Worm (Caenorhabditis elegans) whole organism, mixed stage, embryonic: Measurements from ENCODE around the gene C54F6.12.

ENCODE experiments used
- M03D4.4 ChIP-seq: sonication (generic microtip); optimal IDR thresholded peaks from 2 replicates; lab custom pipeline; 2017; ENCODE audit warnings: mild to moderate bottlenecking, missing genetic modification characterization, missing compliant biosample characterization
- bed-3 ChIP-seq: fragments of 200-800 bp; sonication (Bioruptor generic); optimal IDR thresholded peaks from 3 replicates; lab custom pipeline; 2018; ENCODE audit warnings: mild to moderate bottlenecking, missing genetic modification characterization, moderate library complexity, missing compliant biosample characterization
- blmp-1 ChIP-seq: fragments of 150-350 bp; optimal IDR thresholded peaks from 2 replicates; lab custom pipeline; 2014; ENCODE audit warnings: missing biosample characterization, missing genetic modification characterization
- ceh-39 ChIP-seq: fragments of 150-350 bp; optimal IDR thresholded peaks from 2 replicates; lab custom pipeline; 2014; ENCODE audit warnings: missing biosample characterization, missing genetic modification characterization
- ceh-43 ChIP-seq: fragments of 200-800 bp; sonication (Bioruptor generic); optimal IDR thresholded peaks from 2 replicates; lab custom pipeline; 2018; ENCODE audit warnings: mild to moderate bottlenecking, missing genetic modification characterization, moderate library complexity, missing compliant biosample characterization
- ceh-83 ChIP-seq: fragments of 200-800 bp; sonication (Bioruptor generic); optimal IDR thresholded peaks from 2 replicates; lab custom pipeline; 2018; ENCODE audit warnings: mild to moderate bottlenecking, missing genetic modification characterization, missing compliant biosample characterization
- ces-1 ChIP-seq: fragments of 150-350 bp; optimal IDR thresholded peaks from 2 replicates; lab custom pipeline; 2014; ENCODE audit warnings: missing biosample characterization, missing genetic modification reagents, missing genetic modification characterization
- cnd-1 ChIP-seq: fragments of 200-800 bp; sonication (Bioruptor generic); optimal IDR thresholded peaks from 2 replicates; lab custom pipeline; 2018; ENCODE audit warnings: mild to moderate bottlenecking, missing genetic modification characterization, missing compliant biosample characterization
- drap-1 ChIP-seq: fragments of 200-800 bp; sonication (Bioruptor generic); optimal IDR thresholded peaks from 3 replicates; lab custom pipeline; 2018; ENCODE audit warnings: mild to moderate bottlenecking, missing genetic modification characterization, missing compliant biosample characterization
- elt-1 ChIP-seq: sonication (generic microtip); optimal IDR thresholded peaks from 2 replicates; lab custom pipeline; 2017; ENCODE audit warnings: missing genetic modification characterization, mild to moderate bottlenecking, missing compliant biosample characterization, antibody characterized with exemption, moderate library complexity, borderline replicate concordance; ENCODE audit not compliant: insufficient read depth
- elt-3 ChIP-seq: fragments of 150-350 bp; optimal IDR thresholded peaks from 2 replicates; lab custom pipeline; 2014; ENCODE audit warnings: missing biosample characterization, missing genetic modification characterization
- flh-1 ChIP-seq: fragments of 200-800 bp; sonication (Bioruptor generic); optimal IDR thresholded peaks from 2 replicates; lab custom pipeline; 2018; ENCODE audit warnings: mild to moderate bottlenecking, missing genetic modification characterization, moderate library complexity, missing compliant biosample characterization
- ham-2 ChIP-seq: fragments of 200-800 bp; sonication (Bioruptor generic); optimal IDR thresholded peaks from 2 replicates; lab custom pipeline; 2018; ENCODE audit warnings: mild to moderate bottlenecking, missing genetic modification characterization, missing compliant biosample characterization
- hlh-1 ChIP-seq: fragments of 150-350 bp; optimal IDR thresholded peaks from 2 replicates; lab custom pipeline; 2014; ENCODE audit warnings: missing biosample characterization, missing genetic modification reagents, missing genetic modification characterization
- lin-13 ChIP-seq: fragments of 150-350 bp; optimal IDR thresholded peaks from 2 replicates; lab custom pipeline; 2014; ENCODE audit warnings: missing biosample characterization, missing genetic modification characterization
- lin-32 ChIP-seq: fragments of 200-800 bp; sonication (Bioruptor generic); optimal IDR thresholded peaks from 2 replicates; lab custom pipeline; 2018; ENCODE audit warnings: mild to moderate bottlenecking, missing genetic modification characterization, missing compliant biosample characterization
- mab-5 ChIP-seq: fragments of 150-350 bp; optimal IDR thresholded peaks from 2 replicates; lab custom pipeline; 2014; ENCODE audit warnings: missing biosample characterization, missing genetic modification characterization
- mep-1 ChIP-seq: fragments of 150-350 bp; optimal IDR thresholded peaks from 2 replicates; lab custom pipeline; 2017; ENCODE audit warnings: missing biosample characterization, missing genetic modification reagents, missing genetic modification characterization, inconsistent platforms
- mls-2 ChIP-seq: sonication (generic microtip); optimal IDR thresholded peaks from 2 replicates; lab custom pipeline; 2016; ENCODE audit warnings: mild to moderate bottlenecking, missing genetic modification characterization, moderate library complexity, missing compliant biosample characterization
- nhr-12 ChIP-seq: fragments of 150-350 bp; optimal IDR thresholded peaks from 2 replicates; lab custom pipeline; 2014; ENCODE audit warnings: missing biosample characterization, missing genetic modification characterization
- nhr-237 ChIP-seq: fragments of 150-350 bp; optimal IDR thresholded peaks from 2 replicates; lab custom pipeline; 2014; ENCODE audit warnings: missing biosample characterization, missing genetic modification characterization
- nhr-28 ChIP-seq: fragments of 150-350 bp; optimal IDR thresholded peaks from 2 replicates; lab custom pipeline; 2014; ENCODE audit warnings: missing biosample characterization, missing genetic modification characterization
- nhr-76 ChIP-seq: sonication (generic microtip); optimal IDR thresholded peaks from 2 replicates; lab custom pipeline; 2017; ENCODE audit warnings: missing biosample characterization, missing genetic modification characterization
- pha-4 ChIP-seq: fragments of 150-350 bp; optimal IDR thresholded peaks from 2 replicates; lab custom pipeline; 2018; ENCODE audit warnings: missing biosample characterization, missing genetic modification reagents, missing genetic modification characterization
- sem-2 ChIP-seq: fragments of 200-800 bp; sonication (Bioruptor generic); optimal IDR thresholded peaks from 2 replicates; lab custom pipeline; 2018; ENCODE audit warnings: mild to moderate bottlenecking, missing genetic modification characterization, missing compliant biosample characterization
- snpc-4 ChIP-seq: fragments of 150-350 bp; optimal IDR thresholded peaks from 2 replicates; lab custom pipeline; 2014; ENCODE audit warnings: missing biosample characterization, missing genetic modification characterization
- sptf-1 ChIP-seq: sonication (generic microtip); optimal IDR thresholded peaks from 2 replicates; lab custom pipeline; 2017; ENCODE audit warnings: mild to moderate bottlenecking, missing genetic modification characterization, moderate library complexity, missing compliant biosample characterization
- tbx-8 ChIP-seq: fragments of 200-800 bp; sonication (Bioruptor generic); optimal IDR thresholded peaks from 2 replicates; lab custom pipeline; 2018; ENCODE audit warnings: mild to moderate bottlenecking, missing genetic modification characterization, moderate library complexity, missing compliant biosample characterization
- unc-120 ChIP-seq: sonication (generic microtip); optimal IDR thresholded peaks from 2 replicates; lab custom pipeline; 2017; ENCODE audit warnings: missing genetic modification characterization, missing compliant biosample characterization; ENCODE audit not compliant: poor library complexity, severe bottlenecking
- unc-62 ChIP-seq: fragments of 150-350 bp; optimal IDR thresholded peaks from 2 replicates; lab custom pipeline; 2014; ENCODE audit warnings: missing biosample characterization, missing genetic modification reagents, missing genetic modification characterization
- zip-8 ChIP-seq: fragments of 150-350 bp; optimal IDR thresholded peaks from 2 replicates; lab custom pipeline; 2014; ENCODE audit warnings: missing biosample characterization, missing genetic modification characterization
- ztf-11 ChIP-seq: fragments of 150-350 bp; optimal IDR thresholded peaks from 2 replicates; lab custom pipeline; 2014; ENCODE audit warnings: missing biosample characterization, missing genetic modification characterization

C54F6.12 gene

ce11 chrV:7497440-7497839 lies 40.5 kb downstream of the C54F6.12 start, which contains the start of gene srh-79:
Gene srh-79, plus strand, starts transcription at chrV:7497740.
- TF ChIP-seq hlh-1 (tag; lab: Kevin White, UChicago) (no peak), elt-3 (tag; lab: Kevin White, UChicago) (no peak), mls-2 (no peak), lin-32 (GFP tag; lab: Kevin White, UChicago) (no peak), cnd-1 (tag; lab: Kevin White, UChicago) (no peak), mep-1 (tag; lab: Kevin White, UChicago) (no peak), elt-1 (tag; lab: Kevin White, UChicago) (no peak), ceh-83 (GFP tag; lab: Kevin White, UChicago) (no peak), M03D4.4 (no peak), lin-13 (tag; lab: Kevin White, UChicago) (no peak), ham-2 (GFP tag; lab: Kevin White, UChicago) (no peak), ceh-43 (GFP tag; lab: Kevin White, UChicago) (no peak), sptf-1 (tag; lab: Kevin White, UChicago) (no peak)

- TF ChIP-seq unc-120 (tag; lab: Kevin White, UChicago), result no peak
- no peak for TF ChIP-seq drap-1 (GFP tag; lab: Kevin White, UChicago)
- TF ChIP-seq cnd-1 (tag; lab: Kevin White, UChicago), result no peak
- no peak for TF ChIP-seq unc-62 (GFP tag; lab: Kevin White, UChicago)
- no peak for TF ChIP-seq nhr-28
- no peak for TF ChIP-seq elt-3 (tag; lab: Kevin White, UChicago)
- TF ChIP-seq flh-1 (GFP tag; lab: Kevin White, UChicago), result no peak
- no peak for TF ChIP-seq mls-2
- TF ChIP-seq mab-5 (tag; lab: Kevin White, UChicago), result no peak
- TF ChIP-seq ham-2 (GFP tag; lab: Kevin White, UChicago), result no peak
- no peak for TF ChIP-seq M03D4.4
- TF ChIP-seq nhr-237 (tag; lab: Kevin White, UChicago), result no peak
- TF ChIP-seq, all 35 proteins: peak for 0
These were observed 42.7 kb downstream of the C54F6.12 start, which contains the start of gene srbc-11 for ce11 chrV:7495189-7495588. Gene srbc-11, minus strand, starts transcription at chrV:7495289.

ce11 chrV:7492924-7493323 lies 45.0 kb downstream of the C54F6.12 start, which contains the start of gene srbc-10:
Gene srbc-10, minus strand, starts transcription at chrV:7493024.
- no peak for TF ChIP-seq nhr-12 (tag; lab: Kevin White, UChicago)
- TF ChIP-seq flh-1 (GFP tag; lab: Kevin White, UChicago), result no peak
- TF ChIP-seq cnd-1 (tag; lab: Kevin White, UChicago), result no peak
- TF ChIP-seq ces-1 (GFP tag; lab: Kevin White, UChicago), result no peak
- TF ChIP-seq drap-1 (GFP tag; lab: Kevin White, UChicago), result no peak
- TF ChIP-seq pha-4 (tag; lab: Kevin White, UChicago), result no peak
- TF ChIP-seq zip-8 (tag; lab: Kevin White, UChicago), result no peak
- no peak for TF ChIP-seq ceh-83 (GFP tag; lab: Kevin White, UChicago)
- no peak for TF ChIP-seq sem-2 (GFP tag; lab: Kevin White, UChicago)
- TF ChIP-seq ceh-43 (GFP tag; lab: Kevin White, UChicago), result no peak
- no peak for TF ChIP-seq tbx-8 (GFP tag; lab: Kevin White, UChicago)
- no peak for TF ChIP-seq lin-13 (tag; lab: Kevin White, UChicago)
- no peak for TF ChIP-seq unc-120 (tag; lab: Kevin White, UChicago)

- TF ChIP-seq ceh-39 (no peak), mls-2 (no peak), nhr-237 (tag; lab: Kevin White, UChicago) (no peak), blmp-1 (no peak), flh-1 (GFP tag; lab: Kevin White, UChicago) (no peak), M03D4.4 (no peak), snpc-4 (tag; lab: Kevin White, UChicago) (no peak), hlh-1 (tag; lab: Kevin White, UChicago) (no peak), ztf-11 (tag; lab: Kevin White, UChicago) (no peak), nhr-76 (no peak), elt-3 (tag; lab: Kevin White, UChicago) (no peak), cnd-1 (tag; lab: Kevin White, UChicago) (no peak), tbx-8 (GFP tag; lab: Kevin White, UChicago) (no peak), sem-2 (GFP tag; lab: Kevin White, UChicago) (no peak), bed-3 (no peak), ces-1 (GFP tag; lab: Kevin White, UChicago) (no peak), mep-1 (tag; lab: Kevin White, UChicago) (no peak), zip-8 (tag; lab: Kevin White, UChicago) (no peak), ceh-43 (GFP tag; lab: Kevin White, UChicago) (no peak), sptf-1 (tag; lab: Kevin White, UChicago) (no peak)
These were observed 47.6 kb downstream of the C54F6.12 start, which contains the start of gene srbc-9 for ce11 chrV:7490340-7490739. Gene srbc-9, minus strand, starts transcription at chrV:7490440.
